Fruit fly (Drosophila melanogaster) whole organism, embryonic: ENCODE data around the gene Ctr1A.
A peak's percentile ranks its signal among the peaks of the same experiment; 100 is the strongest.

ENCODE experiments used
- Adf1 ChIP-seq: fragments of 200-800 bp; sonication (Bioruptor generic); IDR thresholded peaks from 2 replicates; pipeline ENCODE4 v1.3.6; 2022; ENCODE audit warnings: missing biosample characterization, missing genetic modification characterization
- CG1024 ChIP-seq: fragments of 200-800 bp; sonication (Bioruptor generic); IDR thresholded peaks from 2 replicates; pipeline ENCODE4 v1.3.6; 2022; ENCODE audit warnings: missing biosample characterization, missing genetic modification characterization
- CG10274 ChIP-seq: fragments of 200-800 bp; sonication (Bioruptor generic); optimal IDR thresholded peaks from 3 replicates; lab custom pipeline; 2017; ENCODE audit warnings: missing biosample characterization, mild to moderate bottlenecking, missing genetic modification characterization
- CG11398 ChIP-seq: fragments of 200-800 bp; sonication (Bioruptor generic); optimal IDR thresholded peaks from 2 replicates; lab custom pipeline; 2016; ENCODE audit warnings: missing biosample characterization, missing genetic modification characterization
- CG12071 ChIP-seq: fragments of 200-800 bp; sonication (Bioruptor generic); optimal IDR thresholded peaks from 3 replicates; lab custom pipeline; 2018; ENCODE audit warnings: missing biosample characterization, mild to moderate bottlenecking, missing genetic modification characterization
- CG1233 ChIP-seq: fragments of 200-800 bp; sonication (Bioruptor generic); optimal IDR thresholded peaks from 4 replicates; lab custom pipeline; 2018; ENCODE audit warnings: missing biosample characterization, mild to moderate bottlenecking, missing genetic modification characterization
- CG15011 ChIP-seq: fragments of 200-800 bp; sonication (Bioruptor generic); optimal IDR thresholded peaks from 3 replicates; lab custom pipeline; 2018; ENCODE audit warnings: missing biosample characterization, mild to moderate bottlenecking, missing genetic modification characterization
- CG1603 ChIP-seq: fragments of 200-800 bp; sonication (Bioruptor generic); optimal IDR thresholded peaks from 2 replicates; lab custom pipeline; 2019; ENCODE audit warnings: missing biosample characterization, mild to moderate bottlenecking, missing genetic modification characterization, moderate library complexity
- CG31365 ChIP-seq: fragments of 200-800 bp; sonication (Bioruptor generic); optimal IDR thresholded peaks from 2 replicates; lab custom pipeline; 2018; ENCODE audit warnings: missing biosample characterization, mild to moderate bottlenecking, missing genetic modification characterization
- CG31441 ChIP-seq: fragments of 200-800 bp; sonication (Bioruptor generic); IDR thresholded peaks from 2 replicates; pipeline ENCODE4 v1.3.6; 2022; ENCODE audit warnings: missing biosample characterization, missing genetic modification characterization
- CG3281 ChIP-seq: fragments of 200-800 bp; sonication (Bioruptor generic); optimal IDR thresholded peaks from 3 replicates; lab custom pipeline; 2017; ENCODE audit warnings: missing biosample characterization, mild to moderate bottlenecking, missing genetic modification characterization
- CG3838 ChIP-seq: fragments of 200-800 bp; sonication (Bioruptor generic); optimal IDR thresholded peaks from 3 replicates; lab custom pipeline; 2016; ENCODE audit warnings: missing biosample characterization, missing genetic modification characterization
- CG4360 ChIP-seq: fragments of 200-800 bp; sonication (Bioruptor generic); IDR thresholded peaks from 2 replicates; pipeline ENCODE4 v1.3.6; 2022; ENCODE audit warnings: missing biosample characterization, missing genetic modification characterization
- CG5245 ChIP-seq: fragments of 200-800 bp; sonication (Bioruptor generic); optimal IDR thresholded peaks from 3 replicates; lab custom pipeline; 2016; ENCODE audit warnings: missing biosample characterization, missing genetic modification characterization
- CG8281 ChIP-seq: fragments of 200-800 bp; sonication (Bioruptor generic); optimal IDR thresholded peaks from 2 replicates; lab custom pipeline; 2018; ENCODE audit warnings: missing biosample characterization, mild to moderate bottlenecking, missing genetic modification characterization, moderate library complexity
- CG8359 ChIP-seq: fragments of 200-800 bp; sonication (Bioruptor generic); optimal IDR thresholded peaks from 2 replicates; lab custom pipeline; 2017; ENCODE audit warnings: missing biosample characterization, mild to moderate bottlenecking, missing genetic modification characterization, borderline replicate concordance
- CG8765 ChIP-seq: fragments of 200-800 bp; sonication (Bioruptor generic); IDR thresholded peaks from 2 replicates; pipeline ENCODE4 v1.3.6; 2022; ENCODE audit warnings: missing biosample characterization, missing genetic modification characterization
- Camta ChIP-seq: fragments of 200-800 bp; sonication (Bioruptor generic); optimal IDR thresholded peaks from 2 replicates; lab custom pipeline; 2016; ENCODE audit warnings: missing biosample characterization, missing genetic modification characterization
- Chrac-16 ChIP-seq: fragments of 200-800 bp; sonication (Bioruptor generic); optimal IDR thresholded peaks from 3 replicates; lab custom pipeline; 2016; ENCODE audit warnings: missing biosample characterization, missing genetic modification characterization
- E2f1 ChIP-seq: fragments of 200-800 bp; sonication (Bioruptor generic); IDR thresholded peaks from 2 replicates; pipeline ENCODE4 v1.3.6; 2022; ENCODE audit warnings: missing biosample characterization, missing genetic modification characterization
- Fer3 ChIP-seq: fragments of 200-800 bp; sonication (Bioruptor generic); optimal IDR thresholded peaks from 2 replicates; lab custom pipeline; 2018; ENCODE audit warnings: missing biosample characterization, mild to moderate bottlenecking, missing genetic modification characterization, moderate library complexity
- Hand ChIP-seq: fragments of 200-800 bp; sonication (Bioruptor generic); optimal IDR thresholded peaks from 2 replicates; lab custom pipeline; 2017; ENCODE audit warnings: mild to moderate bottlenecking, missing biosample characterization, missing genetic modification reagents, missing genetic modification characterization
- NK7.1 ChIP-seq: fragments of 200-800 bp; sonication (Bioruptor generic); optimal IDR thresholded peaks from 3 replicates; lab custom pipeline; 2016; ENCODE audit warnings: missing biosample characterization, missing genetic modification characterization
- PHDP ChIP-seq: fragments of 200-800 bp; sonication (Bioruptor generic); optimal IDR thresholded peaks from 3 replicates; lab custom pipeline; 2018; ENCODE audit warnings: missing biosample characterization, mild to moderate bottlenecking, missing genetic modification characterization, moderate library complexity
- Poxn ChIP-seq: fragments of 200-800 bp; sonication (Bioruptor generic); IDR thresholded peaks from 2 replicates; pipeline ENCODE4 v1.3.6; 2022; ENCODE audit warnings: missing biosample characterization, missing genetic modification characterization
- Spps ChIP-seq: fragments of 200-800 bp; sonication (Bioruptor generic); optimal IDR thresholded peaks from 2 replicates; lab custom pipeline; 2018; ENCODE audit warnings: missing biosample characterization, mild to moderate bottlenecking, missing genetic modification characterization
- chinmo ChIP-seq: fragments of 200-800 bp; sonication (Bioruptor generic); IDR thresholded peaks from 4 replicates; pipeline ENCODE4 v1.3.6; 2022; ENCODE audit warnings: missing biosample characterization, missing genetic modification characterization; ENCODE audit not compliant: partially characterized antibody
- chm ChIP-seq: fragments of 200-800 bp; sonication (Bioruptor generic); IDR thresholded peaks from 2 replicates; pipeline ENCODE4 v1.3.6; 2022; ENCODE audit warnings: missing biosample characterization, missing genetic modification characterization
- crc ChIP-seq: fragments of 200-800 bp; sonication (Bioruptor generic); optimal IDR thresholded peaks from 2 replicates; lab custom pipeline; 2016; ENCODE audit warnings: missing biosample characterization, missing genetic modification characterization
- crp ChIP-seq, 2 experiments: fragments of 200-800 bp; sonication (Bioruptor generic); optimal IDR thresholded peaks; 2 replicates in 1 of 2; 3 replicates in 1 of 2; lab custom pipeline; 2017; ENCODE audit warnings: missing biosample characterization in 2 of 2, missing genetic modification characterization in 2 of 2, mild to moderate bottlenecking in 1 of 2, moderate library complexity in 1 of 2
- dati ChIP-seq: fragments of 200-800 bp; sonication (Bioruptor generic); IDR thresholded peaks from 2 replicates; pipeline ENCODE4 v1.3.6; 2022; ENCODE audit warnings: missing biosample characterization, missing genetic modification characterization
- dmrt11E ChIP-seq: fragments of 200-800 bp; sonication (Bioruptor generic); optimal IDR thresholded peaks from 3 replicates; lab custom pipeline; 2018; ENCODE audit warnings: missing biosample characterization, mild to moderate bottlenecking, missing genetic modification characterization, moderate library complexity
- ewg ChIP-seq: fragments of 200-800 bp; sonication (Bioruptor generic); optimal IDR thresholded peaks from 3 replicates; lab custom pipeline; 2017; ENCODE audit warnings: mild to moderate bottlenecking, missing biosample characterization, missing genetic modification reagents, missing genetic modification characterization
- gsb-n ChIP-seq: fragments of 200-800 bp; sonication (Bioruptor generic); optimal IDR thresholded peaks from 3 replicates; lab custom pipeline; 2018; ENCODE audit warnings: missing biosample characterization, mild to moderate bottlenecking, missing genetic modification characterization
- hkb ChIP-seq, 2 experiments: fragments of 200-800 bp in 1 of 2; fragments of >200 bp in 1 of 2; sonication (Bioruptor generic) in 1 of 2; IDR thresholded peaks in 1 of 2; optimal IDR thresholded peaks in 1 of 2; 2 replicates each; pipeline versions ENCODE4 v1.3.6 to Lab custom; 2017 to 2022; ENCODE audit warnings: missing biosample characterization in 1 of 2, missing genetic modification characterization in 1 of 2
- lola ChIP-seq, 3 experiments: fragments of >200 bp in 2 of 3; fragments of 200-800 bp in 1 of 3; sonication (Bioruptor generic) in 1 of 3; optimal IDR thresholded peaks; 2 replicates each; lab custom pipeline; 2017 to 2019; ENCODE audit warnings: missing biosample characterization in 3 of 3, missing genetic modification characterization in 3 of 3, mild to moderate bottlenecking in 1 of 3, moderate library complexity in 1 of 3
- nerfin-1 ChIP-seq: fragments of 200-800 bp; sonication (Bioruptor generic); optimal IDR thresholded peaks from 3 replicates; lab custom pipeline; 2019; ENCODE audit warnings: missing biosample characterization, mild to moderate bottlenecking, missing genetic modification characterization, moderate library complexity
- nerfin-2 ChIP-seq: fragments of 200-800 bp; sonication (Bioruptor generic); IDR thresholded peaks from 2 replicates; pipeline ENCODE4 v1.3.6; 2022; ENCODE audit warnings: missing biosample characterization, missing genetic modification characterization; ENCODE audit not compliant: partially characterized antibody
- nom ChIP-seq: fragments of 200-800 bp; sonication (Bioruptor generic); optimal IDR thresholded peaks from 2 replicates; lab custom pipeline; 2017; ENCODE audit warnings: missing biosample characterization, missing genetic modification characterization, mild to moderate bottlenecking, moderate library complexity, missing genetic modification reagents
- pb ChIP-seq: fragments of 200-800 bp; sonication (Bioruptor generic); optimal IDR thresholded peaks from 3 replicates; lab custom pipeline; 2016; ENCODE audit warnings: missing biosample characterization, missing genetic modification characterization
- pho ChIP-seq: fragments of 200-800 bp; sonication (Bioruptor generic); optimal IDR thresholded peaks from 2 replicates; lab custom pipeline; 2016; ENCODE audit warnings: missing biosample characterization, missing genetic modification characterization
- pros ChIP-seq: fragments of 200-800 bp; sonication (Bioruptor generic); optimal IDR thresholded peaks from 3 replicates; lab custom pipeline; 2019; ENCODE audit warnings: missing biosample characterization, mild to moderate bottlenecking, missing genetic modification characterization, moderate library complexity
- pum ChIP-seq: fragments of 200-800 bp; sonication (Bioruptor generic); optimal IDR thresholded peaks from 2 replicates; lab custom pipeline; 2016; ENCODE audit warnings: missing biosample characterization, missing genetic modification characterization
- rib ChIP-seq: fragments of 200-800 bp; sonication (Bioruptor generic); IDR thresholded peaks from 2 replicates; pipeline ENCODE4 v1.3.6; 2022; ENCODE audit warnings: missing biosample characterization, missing genetic modification characterization
- sc ChIP-seq, 3 experiments: fragments of >200 bp in 2 of 3; fragments of 200-800 bp in 1 of 3; sonication (Bioruptor generic) in 1 of 3; optimal IDR thresholded peaks; 2 replicates in 2 of 3; 3 replicates in 1 of 3; lab custom pipeline; 2017; ENCODE audit warnings: mild to moderate bottlenecking in 1 of 3, missing biosample characterization in 1 of 3, missing genetic modification characterization in 1 of 3, missing genetic modification reagents in 1 of 3
- slbo ChIP-seq: fragments of 200-800 bp; sonication (Bioruptor generic); IDR thresholded peaks from 2 replicates; pipeline ENCODE4 v1.3.6; 2022; ENCODE audit warnings: missing biosample characterization, missing genetic modification characterization
- trem ChIP-seq: fragments of 200-800 bp; optimal IDR thresholded peaks from 3 replicates; lab custom pipeline; 2019; ENCODE audit warnings: missing biosample characterization, mild to moderate bottlenecking, missing genetic modification characterization, moderate library complexity
- z ChIP-seq: fragments of 200-800 bp; sonication (Bioruptor generic); IDR thresholded peaks from 3 replicates; pipeline ENCODE4 v1.3.6; 2022; ENCODE audit warnings: missing biosample characterization, missing genetic modification characterization
- zfh2 ChIP-seq: fragments of 200-800 bp; sonication (Bioruptor generic); optimal IDR thresholded peaks from 2 replicates; lab custom pipeline; 2016; ENCODE audit warnings: missing biosample characterization, missing genetic modification characterization

Gene Ctr1A

DNA sequence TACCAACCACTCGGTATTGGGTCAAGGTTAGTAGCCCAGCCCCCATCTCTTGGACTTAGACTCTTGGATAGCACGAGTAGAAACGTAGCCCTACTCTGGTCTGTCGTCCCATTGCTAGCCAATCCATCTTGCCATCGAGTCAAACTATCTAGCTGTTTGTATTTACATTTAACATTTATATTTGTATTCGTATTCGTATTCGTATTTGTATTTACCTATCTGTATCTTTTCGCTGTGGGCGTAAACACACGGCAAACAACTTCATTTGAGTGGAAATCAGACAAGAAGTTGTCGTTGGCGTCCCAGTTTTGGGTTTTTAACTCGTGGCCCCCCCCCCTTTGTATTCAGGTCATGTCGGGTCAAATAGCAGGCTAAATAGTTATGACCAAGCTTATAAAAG is 47.2 kb upstream of the Ctr1A start (continued):
- TF ChIP-seq chinmo (GFP tag; lab: Robert Waterston, UW) (no peak), CG4360 (no peak), ewg (GFP tag; lab: Kevin White, UChicago) (no peak), CG31441 (GFP tag; lab: Robert Waterston, UW) (peak; percentile 25; the same call in 1 of the 2 replicates), crc (peak; percentile 5), CG12071 (GFP tag; lab: Kevin White, UChicago) (peak; percentile 68), sc (optimal IDR thresholded peaks at IDR 0.05; lab: Kevin White, UChicago) (no peak), sc (GFP tag; optimal IDR thresholded peaks at IDR 0.05; lab: Kevin White, UChicago) (peak; percentile 16), slbo (GFP tag; lab: Robert Waterston, UW) (no peak), pum (GFP tag; lab: Kevin White, UChicago) (peak; percentile 7), CG10274 (GFP tag; lab: Kevin White, UChicago) (peak; percentile 4), NK7.1 (GFP tag; lab: Kevin White, UChicago) (no peak), Chrac-16 (no peak), pros (no peak), CG1024 (no peak), CG8359 (no peak), Camta (GFP tag; lab: Kevin White, UChicago) (no peak), CG8281 (peak; percentile 20), gsb-n (peak; percentile 59), nerfin-2 (no peak), Hand (no peak), CG31365 (tag; lab: Kevin White, UChicago) (peak; percentile 45), CG1603 (tag; lab: Kevin White, UChicago) (peak; percentile 58), CG8765 (GFP tag; lab: Robert Waterston, UW) (no peak), zfh2 (GFP tag; lab: Kevin White, UChicago) (no peak), crp (GFP tag; optimal IDR thresholded peaks at IDR 0.05; lab: Kevin White, UChicago) (no peak), chm (peak; percentile 39; the same call in 1 of the 2 replicates), pho (no peak), PHDP (tag; lab: Kevin White, UChicago) (peak; percentile 50), Spps (peak; percentile 20), CG1233 (GFP tag; lab: Kevin White, UChicago) (peak; percentile 34), Fer3 (tag; lab: Kevin White, UChicago) (peak; percentile 25), dmrt11E (peak; percentile 58), pb (GFP tag; lab: Kevin White, UChicago) (no peak), hkb (optimal IDR thresholded peaks at IDR 0.05; lab: Kevin White, UChicago) (no peak), hkb (GFP tag; IDR thresholded peaks at IDR 0.05; lab: Robert Waterston, UW) (0 out of 2 replicates have a peak, but pooled peaks have one; percentile 27), z (GFP tag; lab: Robert Waterston, UW) (peak; percentile 65; the same call in 2 of the 3 replicates), CG3838 (GFP tag; lab: Kevin White, UChicago) (no peak), CG3281 (peak; percentile 47), nerfin-1 (tag; lab: Kevin White, UChicago) (peak; percentile 0), Adf1 (no peak), E2f1 (GFP tag; lab: Robert Waterston, UW) (no peak), CG11398 (peak; percentile 14), CG5245 (no peak), lola (GFP tag; optimal IDR thresholded peaks at IDR 0.05; lab: Kevin White, UChicago) (peak in 1 of 3 experiments; percentile 20), nom (no peak), dati (GFP tag; lab: Robert Waterston, UW) (no peak), trem (tag; lab: Kevin White, UChicago) (peak; percentile 5), CG15011 (GFP tag; lab: Kevin White, UChicago) (peak; percentile 55), rib (GFP tag; lab: Robert Waterston, UW) (no peak), Poxn (GFP tag; lab: Robert Waterston, UW) (no peak)
